Fruit fly (Drosophila melanogaster): ENCODE data around the gene CG34377.

Gene CG34377

DNA sequence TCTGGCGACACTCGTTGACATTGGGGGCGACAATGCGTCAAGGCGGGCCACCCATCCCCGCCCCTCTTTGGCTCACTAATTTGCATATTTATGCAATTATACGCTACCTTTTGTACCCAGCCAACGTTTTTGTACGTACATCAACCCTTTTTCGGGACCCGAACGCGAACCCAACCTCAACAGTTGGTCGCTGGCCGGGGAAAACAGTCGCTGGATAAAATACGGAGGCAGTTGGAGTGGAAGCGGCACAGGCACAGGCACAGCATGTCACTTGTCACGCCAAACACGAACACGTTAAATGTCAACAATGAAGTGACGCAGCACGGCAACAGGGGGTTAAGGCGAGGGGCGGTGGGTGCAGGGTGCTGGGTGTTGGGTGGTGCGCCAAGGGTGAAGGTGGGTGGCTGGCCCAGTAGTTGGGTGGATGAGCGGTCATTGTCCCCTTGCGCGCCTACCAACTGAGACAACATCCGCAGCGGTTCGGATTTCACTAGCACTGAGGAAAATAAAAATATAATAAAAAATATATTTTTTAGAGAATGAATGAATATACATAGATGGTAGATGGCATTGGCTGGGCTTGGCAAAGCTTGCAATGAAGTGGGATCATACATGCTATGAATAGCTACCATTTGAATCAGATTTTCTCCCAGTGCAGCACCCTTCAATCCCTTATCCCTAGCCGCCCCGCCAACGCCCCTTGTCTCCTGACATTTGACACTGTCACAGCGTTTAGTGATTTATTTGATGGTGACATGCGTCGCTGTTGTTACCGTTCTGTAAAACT is 63.0 kb downstream of the CG34377 start (continued):
- TF ChIP-seq CG6654 (GFP tag; optimal IDR thresholded peaks at IDR 0.05) (no peak), HLH54F (GFP tag; optimal IDR thresholded peaks at IDR 0.05) (no peak), CG2875 (GFP tag; optimal IDR thresholded peaks at IDR 0.05) (no peak), Kr (GFP tag; optimal IDR thresholded peaks at IDR 0.05) (no peak), CG1832 (GFP tag; optimal IDR thresholded peaks at IDR 0.05) (no peak), HHEX (GFP tag; optimal IDR thresholded peaks at IDR 0.05) (no peak), ftz-f1 (GFP tag; optimal IDR thresholded peaks at IDR 0.05) (no peak), Scr (GFP tag; IDR thresholded peaks at IDR 0.05; ENCODE audit: partially characterized antibody) (no peak), CG8765 (GFP tag; IDR thresholded peaks at IDR 0.05) (no peak), cad (GFP tag; optimal IDR thresholded peaks at IDR 0.05) (no peak), Atf6 (GFP tag; IDR thresholded peaks at IDR 0.05) (no peak), run (tag; optimal IDR thresholded peaks at IDR 0.05) (no peak), Ets65A (GFP tag) (peak; percentile 37), sima (GFP tag; optimal IDR thresholded peaks at IDR 0.05) (no peak), CG12219 (GFP tag; optimal IDR thresholded peaks at IDR 0.05) (no peak), HLH3B (GFP tag; IDR thresholded peaks at IDR 0.05) (peak; percentile 51; the same call in 1 of the 2 replicates), CG11560 (tag; IDR thresholded peaks at IDR 0.05) (no peak), CG14710 (tag; optimal IDR thresholded peaks at IDR 0.05) (no peak), psq (GFP tag; optimal IDR thresholded peaks at IDR 0.05) (no peak), CG13296 (GFP tag; optimal IDR thresholded peaks at IDR 0.05) (no peak), CG9215 (GFP tag; IDR thresholded peaks at IDR 0.05) (peak; percentile 6; the same call in 1 of the 2 replicates), Deaf1 (tag; optimal IDR thresholded peaks at IDR 0.05) (no peak), slp2 (GFP tag; optimal IDR thresholded peaks at IDR 0.05) (no peak), E2f2 (GFP tag; IDR thresholded peaks at IDR 0.05) (0 out of 2 replicates have a peak, but pooled peaks have one; percentile 8), CG10959 (GFP tag; IDR thresholded peaks at IDR 0.05) (peak; percentile 22; the same call in 1 of the 2 replicates), CG17612 (GFP tag; IDR thresholded peaks at IDR 0.05) (no peak), Nf-YA (GFP tag; IDR thresholded peaks at IDR 0.05) (no peak), PHDP (tag; optimal IDR thresholded peaks at IDR 0.05) (no peak), Hey (tag; optimal IDR thresholded peaks at IDR 0.05) (peak; percentile 59), Dbx (GFP tag; IDR thresholded peaks at IDR 0.05) (0 out of 3 replicates have a peak, but pooled peaks have one; percentile 34), CG7928 (GFP tag; optimal IDR thresholded peaks at IDR 0.05) (no peak), usp (GFP tag; optimal IDR thresholded peaks at IDR 0.05) (no peak), Dip3 (GFP tag; optimal IDR thresholded peaks at IDR 0.05) (no peak), CG6689 (GFP tag; IDR thresholded peaks at IDR 0.05) (no peak; the same call in 1 of the 2 replicates), CG13287 (GFP tag; IDR thresholded peaks at IDR 0.05; ENCODE audit: partially characterized antibody) (no peak), br (optimal IDR thresholded peaks at IDR 0.05) (no peak), CG16779 (GFP tag; IDR thresholded peaks at IDR 0.05) (no peak), cwo (GFP tag; optimal IDR thresholded peaks at IDR 0.05) (no peak), CG8388 (GFP tag; optimal IDR thresholded peaks at IDR 0.05) (peak; percentile 11), E2f1 (GFP tag; IDR thresholded peaks at IDR 0.05) (no peak), Sin3A (optimal IDR thresholded peaks at IDR 0.05) (no peak), dmrt99B (tag; optimal IDR thresholded peaks at IDR 0.05) (peak; percentile 40), zen (tag; optimal IDR thresholded peaks at IDR 0.05) (no peak), Doc3 (GFP tag; IDR thresholded peaks at IDR 0.05; ENCODE audit: partially characterized antibody) (no peak), bigmax (GFP tag; optimal IDR thresholded peaks at IDR 0.05) (no peak), CG6683 (GFP tag; optimal IDR thresholded peaks at IDR 0.05) (no peak), CG14441 (GFP tag; IDR thresholded peaks at IDR 0.05) (no peak; the same call in 1 of the 2 replicates), Hand (GFP tag; optimal IDR thresholded peaks at IDR 0.05) (no peak), stwl (tag; optimal IDR thresholded peaks at IDR 0.05) (no peak), CG15601 (tag; optimal IDR thresholded peaks at IDR 0.05) (no peak)
